Worm (Caenorhabditis elegans): Measurements from ENCODE around the gene T01B7.5.

T01B7.5 gene

ce11 chrII:8742006-8742847, 25.6 kb downstream of the T01B7.5 start:
- TF ChIP-seq unc-62 (GFP tag; optimal IDR thresholded peaks at IDR 0.05): no peak

DNA sequence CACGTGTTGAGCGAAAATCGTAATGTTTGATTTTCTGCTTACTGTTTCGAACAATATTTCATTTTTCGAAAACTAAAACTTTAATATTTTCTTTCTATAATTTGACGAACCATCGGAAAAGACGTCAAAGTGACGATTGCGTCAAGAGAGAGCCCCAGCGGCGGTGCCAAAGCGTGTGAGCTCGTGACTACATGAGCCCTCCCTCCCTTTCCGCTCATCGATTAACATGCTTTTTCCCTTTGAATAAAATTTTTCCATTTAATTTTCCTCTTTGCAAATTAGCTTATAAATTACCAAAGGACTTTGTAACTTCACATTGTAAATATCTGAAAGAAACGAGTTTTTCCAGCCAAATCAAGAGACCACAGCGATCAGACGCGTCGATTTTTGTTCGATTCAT, 26.3 kb downstream of the T01B7.5 start:
- no peak for TF ChIP-seq unc-62 (GFP tag; optimal IDR thresholded peaks at IDR 0.05)

DNA sequence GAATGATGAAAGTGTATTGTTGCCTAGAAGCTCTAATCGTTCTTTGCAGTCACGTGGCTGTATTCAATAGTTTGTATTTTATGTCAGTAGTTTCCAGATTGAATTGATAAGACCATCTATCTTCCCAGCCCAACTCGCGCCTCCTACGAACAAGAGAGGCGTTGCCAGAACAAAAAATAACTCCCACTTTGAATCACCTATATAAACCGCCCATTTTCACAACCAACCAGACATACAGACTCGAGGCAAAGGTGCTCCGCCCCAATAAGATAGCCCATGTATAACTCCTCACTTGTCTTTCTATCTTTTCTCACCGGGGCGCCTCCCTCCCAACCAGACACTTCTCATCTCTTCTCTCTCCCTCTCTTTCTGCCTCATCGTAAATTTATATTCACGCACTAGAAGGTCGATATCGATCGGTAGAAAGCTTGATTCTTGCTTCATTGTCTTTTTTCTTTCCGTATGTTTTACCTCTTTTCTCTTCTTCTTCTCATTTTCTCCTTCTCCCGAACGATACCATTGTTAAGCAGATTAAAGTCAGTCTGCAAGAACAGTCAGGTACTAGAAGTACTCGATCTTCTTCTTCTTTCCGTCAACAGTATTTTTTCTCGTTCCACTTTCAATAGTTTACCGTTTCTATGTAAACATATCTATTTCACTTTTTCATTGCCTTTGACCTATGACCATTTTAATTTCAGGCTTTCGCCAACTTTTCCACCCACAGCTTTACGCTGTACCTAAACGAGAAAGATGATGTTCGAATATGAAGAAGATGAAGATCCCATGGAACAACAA, 26.9 kb downstream of the T01B7.5 start, which contains the start of gene mak-1:
Gene mak-1, plus strand, starts transcription at position 693 of the 795 bp plus-strand sequence.
- no peak for TF ChIP-seq unc-62 (GFP tag; optimal IDR thresholded peaks at IDR 0.05)

- no peak for TF ChIP-seq unc-62 (GFP tag; optimal IDR thresholded peaks at IDR 0.05)
Observed at ce11 chrII:8744555-8745448, 28.2 kb downstream of the T01B7.5 start.

DNA sequence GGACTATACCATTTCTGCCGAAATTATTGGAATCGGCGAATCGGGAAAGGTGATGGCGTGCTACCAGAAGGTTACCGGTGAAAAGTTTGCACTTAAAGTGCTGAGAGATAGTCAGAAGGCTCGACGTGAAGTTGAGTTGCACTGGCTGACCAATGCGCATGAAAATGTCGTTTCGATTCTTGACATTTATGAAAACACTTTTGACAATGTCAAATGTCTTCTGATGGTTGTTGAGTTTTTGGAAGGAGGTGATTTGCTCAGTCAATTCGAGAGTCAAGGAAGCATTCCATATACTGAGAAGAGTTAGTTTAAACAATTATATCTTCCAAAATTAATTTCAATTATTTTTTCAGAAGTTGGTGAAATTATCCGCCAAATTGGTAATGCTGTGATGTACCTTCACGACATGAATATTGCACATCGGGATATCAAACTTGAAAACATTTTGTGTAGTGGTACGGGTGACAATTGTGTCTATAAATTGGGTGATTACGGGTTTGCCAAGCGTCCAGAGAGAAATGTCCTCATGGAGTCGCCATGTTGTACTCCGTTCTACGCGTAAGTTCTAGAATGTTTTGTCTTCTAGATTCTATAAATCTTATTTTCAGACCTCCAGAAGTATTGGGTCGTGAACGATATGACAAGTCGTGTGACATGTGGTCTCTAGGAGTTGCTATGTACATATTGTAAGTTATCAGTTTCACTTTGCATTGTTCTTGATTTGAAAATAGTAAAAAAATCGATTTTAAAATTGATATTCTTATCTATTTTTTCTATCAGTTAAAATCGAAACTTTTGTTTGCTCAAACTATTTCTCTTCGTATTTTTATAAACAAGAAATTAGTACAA, 29.0 kb downstream of the T01B7.5 start:
- no peak for TF ChIP-seq unc-62 (GFP tag; optimal IDR thresholded peaks at IDR 0.05)

ce11 chrII:8746298-8746775, 29.7 kb downstream of the T01B7.5 start:
- TF ChIP-seq unc-62 (GFP tag; optimal IDR thresholded peaks at IDR 0.05): no peak

DNA sequence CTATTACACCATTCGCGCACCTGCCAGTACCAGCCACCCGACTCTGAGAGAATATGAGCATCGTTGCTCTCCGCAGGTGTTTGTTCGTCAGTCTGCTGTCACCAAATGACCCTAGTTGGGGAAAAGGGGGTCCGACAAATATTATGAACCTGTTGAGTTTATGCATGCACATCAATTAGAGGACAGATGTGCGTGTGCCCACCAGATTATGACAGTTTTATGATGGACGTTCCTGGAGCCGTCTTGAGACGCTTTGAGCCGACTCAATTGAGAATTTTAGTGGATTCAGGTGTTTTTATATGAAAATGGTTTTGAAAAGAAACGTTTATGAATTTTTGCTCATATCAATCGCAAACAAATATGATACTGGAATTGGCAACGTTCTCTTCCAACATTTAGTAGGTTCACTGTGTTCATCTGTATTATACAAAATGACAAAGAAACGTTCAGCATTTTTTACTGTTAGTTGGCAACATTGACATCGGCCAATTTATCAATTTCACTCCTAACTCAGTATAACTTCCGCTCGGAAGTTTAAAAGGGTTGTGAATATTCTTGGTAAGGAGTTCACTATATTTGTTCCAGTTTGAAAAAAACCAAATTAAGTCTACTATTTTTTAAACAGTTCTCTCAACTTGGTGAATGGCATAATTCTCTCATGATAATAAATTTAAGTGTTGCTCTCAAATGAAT, 30.8 kb downstream of the T01B7.5 start:
- TF ChIP-seq unc-62 (GFP tag; optimal IDR thresholded peaks at IDR 0.05): no peak

DNA sequence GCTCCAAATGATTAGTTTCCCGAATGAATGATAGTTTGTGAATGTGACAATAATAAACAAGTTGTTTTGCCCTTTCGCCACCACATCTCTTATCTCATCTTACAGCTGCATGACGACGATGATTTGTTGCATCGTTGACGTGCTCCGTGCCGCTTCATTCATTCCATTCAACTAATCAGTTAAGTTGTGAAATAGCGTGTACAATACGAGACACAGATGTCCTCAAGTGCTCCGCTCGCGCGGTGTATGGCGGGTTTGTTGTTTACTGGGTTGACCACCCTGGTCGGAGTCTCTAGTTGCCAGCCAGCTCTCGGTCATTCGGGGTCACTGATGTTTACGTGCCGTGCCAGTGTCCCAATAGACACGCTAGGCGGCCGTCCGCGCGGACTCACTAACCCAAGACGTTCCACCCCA, 31.3 kb downstream of the T01B7.5 start:
- no peak for TF ChIP-seq unc-62 (GFP tag; optimal IDR thresholded peaks at IDR 0.05)

DNA sequence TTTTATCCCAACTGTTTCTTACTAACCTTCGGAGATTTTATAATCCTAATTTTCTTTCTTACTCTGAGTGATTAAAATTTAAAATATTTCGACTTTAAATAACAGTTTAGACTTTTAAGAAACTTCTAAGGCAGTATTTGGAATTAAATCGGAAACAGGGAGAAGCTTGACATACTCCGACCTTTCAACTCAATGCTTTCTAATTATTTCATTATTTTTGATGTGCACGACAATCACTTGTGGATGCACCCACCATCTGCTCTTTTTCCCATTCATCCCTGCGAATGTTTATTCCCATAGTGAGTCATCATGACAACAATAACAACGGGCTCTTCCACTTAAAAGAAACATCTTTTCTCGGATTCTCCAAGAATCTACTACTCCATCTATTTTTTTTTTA, 32.0 kb downstream of the T01B7.5 start:
- no peak for TF ChIP-seq unc-62 (GFP tag; optimal IDR thresholded peaks at IDR 0.05)

DNA sequence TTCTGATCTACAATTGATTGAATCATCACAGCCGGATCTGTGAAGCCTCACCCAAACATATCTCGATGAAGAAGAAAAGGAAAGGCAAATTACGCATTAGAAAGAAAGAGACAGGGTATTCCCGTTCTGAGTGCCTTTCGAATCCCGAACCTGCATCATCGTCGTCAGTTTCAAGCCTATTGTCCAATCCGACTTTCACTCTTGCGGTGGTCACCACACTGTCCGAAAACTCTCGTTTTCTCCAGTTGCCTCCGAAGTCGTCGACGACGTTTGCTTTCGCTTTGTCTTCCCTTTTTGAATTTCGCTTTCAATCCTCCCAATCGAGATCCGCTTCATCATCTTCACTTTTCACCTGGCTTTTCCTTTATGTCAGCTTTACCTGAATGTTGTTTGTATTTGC, 32.5 kb downstream of the T01B7.5 start:
- no peak for TF ChIP-seq unc-62 (GFP tag; optimal IDR thresholded peaks at IDR 0.05)

ce11 chrII:8750056-8750455, 33.4 kb downstream of the T01B7.5 start:
- no peak for TF ChIP-seq unc-62 (GFP tag; optimal IDR thresholded peaks at IDR 0.05)

ce11 chrII:8751042-8751441, 34.4 kb downstream of the T01B7.5 start:
- TF ChIP-seq unc-62 (GFP tag; optimal IDR thresholded peaks at IDR 0.05): no peak

DNA sequence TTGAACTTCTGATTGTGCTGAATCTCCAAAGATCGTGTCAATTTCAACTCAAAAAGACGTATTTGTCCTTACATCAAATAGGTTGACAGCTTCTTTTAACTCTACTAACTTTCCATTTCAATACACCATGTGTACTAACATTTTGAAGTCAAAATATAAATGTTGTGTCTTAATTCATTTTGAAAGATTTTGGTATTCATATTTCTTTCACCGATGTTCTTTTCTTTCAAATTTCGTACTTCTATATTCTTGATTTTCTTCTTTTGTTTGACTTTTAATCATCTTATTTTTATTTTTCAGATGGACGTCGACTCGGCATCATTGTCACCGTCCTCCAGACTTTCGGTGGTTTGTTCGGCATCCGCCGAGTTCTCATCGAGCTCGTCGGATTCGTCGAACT, 35.1 kb downstream of the T01B7.5 start, which contains the start of gene atf-2:
Gene atf-2, plus strand, starts transcription at position 301 of the 400 bp plus-strand sequence.
- no peak for TF ChIP-seq unc-62 (GFP tag; optimal IDR thresholded peaks at IDR 0.05)

ce11 chrII:8755270-8755669, 38.6 kb downstream of the T01B7.5 start, which contains the start of gene K08F8.7:
TSS of gene K08F8.7 (minus strand) at chrII:8755370.
- no peak for TF ChIP-seq unc-62 (GFP tag; optimal IDR thresholded peaks at IDR 0.05)
